Worm (Caenorhabditis elegans) whole organism, L3 larva: ENCODE results near the gene vha-8.

Experiments
- ama-1 ChIP-seq: fragments of 150-350 bp; optimal IDR thresholded peaks from 2 replicates; lab custom pipeline; 2018
- ceh-16 ChIP-seq: sonication (generic microtip); optimal IDR thresholded peaks from 2 replicates; lab custom pipeline; 2017; ENCODE audit warnings: missing biosample characterization, missing genetic modification characterization
- ceh-28 ChIP-seq: fragments of 150-350 bp; optimal IDR thresholded peaks from 2 replicates; lab custom pipeline; 2014; ENCODE audit warnings: missing biosample characterization, missing genetic modification reagents, missing genetic modification characterization
- ceh-82 ChIP-seq: fragments of 150-350 bp; optimal IDR thresholded peaks from 2 replicates; lab custom pipeline; 2014; ENCODE audit warnings: missing biosample characterization, missing genetic modification characterization
- egl-27 ChIP-seq: sonication (generic microtip); optimal IDR thresholded peaks from 4 replicates; lab custom pipeline; 2017; ENCODE audit warnings: missing biosample characterization, missing genetic modification reagents, missing genetic modification characterization
- elt-2 ChIP-seq: sonication (generic microtip); optimal IDR thresholded peaks from 2 replicates; lab custom pipeline; 2016; ENCODE audit warnings: missing genetic modification reagents, mild to moderate bottlenecking, missing genetic modification characterization, missing compliant biosample characterization
- eor-1 ChIP-seq, 2 experiments: fragments of 150-350 bp; optimal IDR thresholded peaks; 2 replicates each; lab custom pipeline; 2014 to 2018; ENCODE audit warnings: missing biosample characterization in 2 of 2, missing genetic modification characterization in 2 of 2
- fos-1 ChIP-seq: fragments of 150-350 bp; optimal IDR thresholded peaks from 2 replicates; lab custom pipeline; 2014; ENCODE audit warnings: missing biosample characterization, missing genetic modification characterization
- jun-1 ChIP-seq: fragments of 150-350 bp; optimal IDR thresholded peaks from 2 replicates; lab custom pipeline; 2014; ENCODE audit warnings: missing biosample characterization, missing genetic modification reagents, missing genetic modification characterization
- lin-15B ChIP-seq: fragments of 150-350 bp; optimal IDR thresholded peaks from 2 replicates; lab custom pipeline; 2014; ENCODE audit warnings: missing biosample characterization, missing genetic modification characterization
- mdl-1 ChIP-seq: fragments of 150-350 bp; optimal IDR thresholded peaks from 2 replicates; lab custom pipeline; 2014; ENCODE audit warnings: missing biosample characterization, missing genetic modification characterization
- nhr-25 ChIP-seq: sonication (generic microtip); optimal IDR thresholded peaks from 2 replicates; lab custom pipeline; 2017; ENCODE audit warnings: missing biosample characterization, missing genetic modification characterization
- pha-4 ChIP-seq: fragments of 150-350 bp; optimal IDR thresholded peaks from 2 replicates; lab custom pipeline; 2014; ENCODE audit warnings: missing biosample characterization, missing genetic modification reagents, missing genetic modification characterization
- unc-62 ChIP-seq: fragments of 150-350 bp; sonication (generic microtip); optimal IDR thresholded peaks from 4 replicates; lab custom pipeline; 2014; ENCODE audit warnings: missing biosample characterization, missing genetic modification reagents, missing genetic modification characterization
- ztf-11 ChIP-seq: fragments of 150-350 bp; optimal IDR thresholded peaks from 2 replicates; lab custom pipeline; 2014; ENCODE audit warnings: missing biosample characterization, missing genetic modification characterization

vha-8 gene

ce11 chrIV:6839091-6839522 is 48.2 kb downstream of the vha-8 start (continued):
- peak; percentile 5 for TF ChIP-seq egl-27 (tag; lab: Kevin White, UChicago)
- TF ChIP-seq mdl-1 (tag; lab: Kevin White, UChicago), result peak; percentile 43
- TF ChIP-seq ceh-16, result no peak
- TF ChIP-seq unc-62 (GFP tag; lab: Kevin White, UChicago), result peak; percentile 69
- no peak for TF ChIP-seq nhr-25 (tag; lab: Kevin White, UChicago)
- peak; percentile 77 for TF ChIP-seq jun-1 (tag; lab: Kevin White, UChicago)
- peak in 1 of 2 experiments; percentile 43 for TF ChIP-seq eor-1 (tag; optimal IDR thresholded peaks at IDR 0.05; lab: Kevin White, UChicago)
- TF ChIP-seq ceh-82, result peak; percentile 41
- no peak for TF ChIP-seq fos-1 (tag; lab: Kevin White, UChicago)
- peak; percentile 83 for TF ChIP-seq pha-4 (tag; lab: Kevin White, UChicago)

DNA sequence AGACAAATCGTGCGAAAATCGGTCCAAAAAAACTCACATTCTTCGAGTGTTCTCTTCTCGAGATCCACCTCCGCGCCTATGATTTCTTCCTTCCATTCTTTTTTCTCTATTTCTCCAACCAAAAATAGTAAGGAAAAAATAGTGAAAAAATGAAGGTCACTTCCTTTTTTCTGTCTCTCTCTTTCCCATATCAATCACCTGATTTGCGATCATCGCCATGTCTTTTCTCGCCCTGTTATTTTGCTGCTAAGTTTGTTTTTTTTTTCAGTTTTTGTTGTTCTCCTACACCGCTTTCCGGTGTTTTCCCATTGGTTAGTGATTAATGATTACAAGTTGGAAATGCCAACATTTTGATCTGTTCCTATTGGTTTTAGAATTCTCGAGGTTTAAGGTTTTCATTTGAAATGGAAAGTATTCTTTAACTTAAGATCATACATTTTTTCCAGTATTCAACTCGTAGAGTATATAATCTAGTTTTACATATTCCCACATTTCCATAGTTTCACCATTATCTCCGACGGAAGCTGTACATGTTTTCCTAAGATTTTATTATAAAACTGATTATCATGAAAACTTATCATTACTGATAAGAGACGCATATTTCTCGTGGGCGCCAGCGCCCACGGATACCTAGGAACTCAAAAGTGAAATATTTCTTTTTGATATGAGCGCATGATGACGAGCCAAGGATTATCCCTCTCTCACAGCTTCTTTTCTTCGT is 50.8 kb downstream of the vha-8 start:
- TF ChIP-seq ztf-11 (no peak), ceh-16 (no peak), lin-15B (tag; lab: Kevin White, UChicago) (no peak), ceh-28 (tag; lab: Kevin White, UChicago) (no peak), ama-1 (lab: Kevin White, UChicago) (no peak), elt-2 (tag; lab: Kevin White, UChicago) (peak; percentile 68)
